Worm (Caenorhabditis elegans) whole organism, mixed stage, embryonic: Measurements from ENCODE around the gene kin-2.

Experiments used
- bed-3 ChIP-seq: fragments of 200-800 bp; sonication (Bioruptor generic); optimal IDR thresholded peaks from 3 replicates; lab custom pipeline; 2018; ENCODE audit warnings: mild to moderate bottlenecking, missing genetic modification characterization, moderate library complexity, missing compliant biosample characterization
- ces-1 ChIP-seq: fragments of 150-350 bp; optimal IDR thresholded peaks from 2 replicates; lab custom pipeline; 2014; ENCODE audit warnings: missing biosample characterization, missing genetic modification reagents, missing genetic modification characterization
- elt-3 ChIP-seq: fragments of 150-350 bp; optimal IDR thresholded peaks from 2 replicates; lab custom pipeline; 2014; ENCODE audit warnings: missing biosample characterization, missing genetic modification characterization
- hlh-1 ChIP-seq: fragments of 150-350 bp; optimal IDR thresholded peaks from 2 replicates; lab custom pipeline; 2014; ENCODE audit warnings: missing biosample characterization, missing genetic modification reagents, missing genetic modification characterization
- mep-1 ChIP-seq: fragments of 150-350 bp; optimal IDR thresholded peaks from 2 replicates; lab custom pipeline; 2017; ENCODE audit warnings: missing biosample characterization, missing genetic modification reagents, missing genetic modification characterization, inconsistent platforms

DNA sequence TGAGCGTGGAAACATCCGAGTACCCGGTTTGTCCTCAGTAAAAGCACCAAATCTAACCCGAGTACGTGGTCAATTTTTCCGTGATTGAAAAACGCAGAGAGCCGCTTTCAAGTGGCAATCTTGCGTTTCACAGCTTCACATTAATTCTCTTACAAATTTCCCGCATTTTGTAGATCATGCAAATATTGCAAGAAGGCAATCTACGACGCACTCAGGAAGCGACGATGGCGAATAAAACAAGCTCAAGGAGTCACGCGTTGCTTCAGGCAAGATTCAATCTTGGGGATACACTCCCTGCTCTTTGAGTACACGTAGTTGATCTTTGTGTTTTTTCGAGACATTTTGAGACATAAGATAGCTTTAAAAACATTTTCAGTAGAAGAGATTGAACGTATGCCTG is 10.3 kb upstream of the kin-2 start:
- no peak for TF ChIP-seq elt-3 (tag; lab: Kevin White, UChicago)
- no peak for TF ChIP-seq bed-3 (GFP tag; lab: Kevin White, UChicago)
- TF ChIP-seq hlh-1 (tag; lab: Kevin White, UChicago), result no peak
- no peak for TF ChIP-seq ces-1 (GFP tag; lab: Kevin White, UChicago)
- no peak for TF ChIP-seq mep-1 (tag; lab: Kevin White, UChicago)
